Worm (Caenorhabditis elegans): Measurements from ENCODE around the gene T16G12.9.

DNA sequence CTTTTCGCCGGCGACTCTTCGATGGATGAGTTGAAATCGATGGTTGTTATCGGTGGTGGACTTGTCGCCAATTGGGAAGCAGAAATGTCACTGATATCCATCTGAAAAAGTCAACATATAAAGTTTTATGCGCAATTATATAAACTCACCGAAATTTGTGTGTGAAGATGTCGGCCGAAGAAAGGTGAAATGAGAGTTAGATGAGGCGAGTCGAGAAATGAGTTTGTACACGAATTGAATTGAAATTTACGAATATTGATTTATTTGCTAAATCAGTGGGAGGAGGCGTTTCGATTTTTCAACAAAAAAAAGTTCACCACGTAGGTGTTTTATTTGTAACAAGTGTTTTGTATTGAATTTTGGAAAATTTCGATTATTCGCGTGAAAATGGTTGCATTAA is 23.3 kb upstream of the T16G12.9 start, which contains the start of gene kel-10:
- TF ChIP-seq mdt-29 (GFP tag; IDR thresholded peaks at IDR 0.05): no peak
- TF ChIP-seq mdl-1 (tag; optimal IDR thresholded peaks at IDR 0.05): no peak
- no peak for TF ChIP-seq lin-15B (tag; optimal IDR thresholded peaks at IDR 0.05)
- TF ChIP-seq skn-1 (tag; optimal IDR thresholded peaks at IDR 0.05): no peak
- no peak for TF ChIP-seq lim-7 (GFP tag; IDR thresholded peaks at IDR 0.05)
- TF ChIP-seq unc-39 (tag; optimal IDR thresholded peaks at IDR 0.05): no peak
- TF ChIP-seq mep-1 (tag; optimal IDR thresholded peaks at IDR 0.05): no peak
